Fruit fly (Drosophila melanogaster): ENCODE results near the gene Mst27D.

The Mst27D gene

dm6 chr2L:7038404-7039341 lies 22.0 kb downstream of the Mst27D start (continued):
- TF ChIP-seq CG4360 (GFP tag; IDR thresholded peaks at IDR 0.05) (peak; percentile 83), tll (GFP tag; optimal IDR thresholded peaks at IDR 0.05) (peak in 1 of 2 experiments; percentile 14), CG9215 (GFP tag; IDR thresholded peaks at IDR 0.05) (no peak), CTCF (GFP tag; optimal IDR thresholded peaks at IDR 0.05) (no peak), CG4328 (GFP tag; optimal IDR thresholded peaks at IDR 0.05) (no peak), CG1792 (GFP tag; optimal IDR thresholded peaks at IDR 0.05) (no peak), CG3726 (GFP tag; IDR thresholded peaks at IDR 0.05) (no peak), CG17568 (GFP tag; optimal IDR thresholded peaks at IDR 0.05) (peak; percentile 31), zfh1 (GFP tag; IDR thresholded peaks at IDR 0.05) (no peak), vvl (GFP tag; IDR thresholded peaks at IDR 0.05) (no peak), CG16779 (GFP tag; IDR thresholded peaks at IDR 0.05) (no peak), Six4 (GFP tag; optimal IDR thresholded peaks at IDR 0.05) (no peak), stc (GFP tag; IDR thresholded peaks at IDR 0.05) (no peak), Lpt (GFP tag; optimal IDR thresholded peaks at IDR 0.05) (no peak), CG11247 (GFP tag; IDR thresholded peaks at IDR 0.05) (no peak), dimm (GFP tag; IDR thresholded peaks at IDR 0.05) (no peak), CG30020 (tag; optimal IDR thresholded peaks at IDR 0.05) (no peak), CG34376 (GFP tag; optimal IDR thresholded peaks at IDR 0.05) (no peak), CG10321 (GFP tag; IDR thresholded peaks at IDR 0.05) (no peak), CG4282 (GFP tag; optimal IDR thresholded peaks at IDR 0.05) (no peak), CG31441 (GFP tag; IDR thresholded peaks at IDR 0.05) (no peak), ERR (GFP tag; optimal IDR thresholded peaks at IDR 0.05) (no peak), CG7372 (GFP tag; IDR thresholded peaks at IDR 0.05) (no peak), sug (tag; optimal IDR thresholded peaks at IDR 0.05) (peak; percentile 42), CG5953 (GFP tag; IDR thresholded peaks at IDR 0.05) (no peak), Ets65A (GFP tag) (no peak), CG10431 (GFP tag; optimal IDR thresholded peaks at IDR 0.05) (no peak), CG13624 (GFP tag; optimal IDR thresholded peaks at IDR 0.05) (no peak), tin (GFP tag; optimal IDR thresholded peaks at IDR 0.05) (no peak), Hmx (GFP tag; optimal IDR thresholded peaks at IDR 0.05) (no peak), CG12155 (GFP tag; optimal IDR thresholded peaks at IDR 0.05) (no peak), CG34422 (GFP tag; IDR thresholded peaks at IDR 0.05) (peak; percentile 4; the same call in 1 of the 3 replicates), CG4820 (GFP tag; optimal IDR thresholded peaks at IDR 0.05) (no peak), Mes4 (GFP tag; optimal IDR thresholded peaks at IDR 0.05) (no peak), grn (GFP tag; optimal IDR thresholded peaks at IDR 0.05) (no peak), CG7987 (GFP tag; optimal IDR thresholded peaks at IDR 0.05) (no peak), emc (GFP tag; optimal IDR thresholded peaks at IDR 0.05) (no peak), CG3838 (GFP tag; optimal IDR thresholded peaks at IDR 0.05) (no peak), Scr (GFP tag; IDR thresholded peaks at IDR 0.05; ENCODE audit: partially characterized antibody) (no peak), ab (GFP tag; optimal IDR thresholded peaks at IDR 0.05) (no peak), ewg (GFP tag; optimal IDR thresholded peaks at IDR 0.05) (no peak), Dbx (GFP tag; IDR thresholded peaks at IDR 0.05) (no peak), CG42726 (GFP tag; IDR thresholded peaks at IDR 0.05; ENCODE audit: partially characterized antibody) (0 out of 2 replicates have a peak, but pooled peaks have one; percentile 7), Hr78 (GFP tag; optimal IDR thresholded peaks at IDR 0.05) (peak in 1 of 2 experiments; percentile 90), knrl (GFP tag; IDR thresholded peaks at IDR 0.05; ENCODE audit: partially characterized antibody) (no peak), hkb (optimal IDR thresholded peaks at IDR 0.05) (no peak), hkb (GFP tag; IDR thresholded peaks at IDR 0.05) (no peak), ci (GFP tag; IDR thresholded peaks at IDR 0.05) (no peak), CG32532 (GFP tag; IDR thresholded peaks at IDR 0.05) (0 out of 2 replicates have a peak, but pooled peaks have one; percentile 29), en (GFP tag; optimal IDR thresholded peaks at IDR 0.05) (no peak), so (GFP tag; IDR thresholded peaks at IDR 0.05) (no peak)

Data from whole organism, embryonic.